Fruit fly (Drosophila melanogaster): ENCODE data around the gene wat.

Gene wat

dm6 chr3R:29027122-29027521, 6.9 kb upstream of the wat start, which contains the start of the genes eIF4E6 and CG1951 (continued):
- peak; percentile 95 for TF ChIP-seq knrl (GFP tag; IDR thresholded peaks at IDR 0.05; ENCODE audit: partially characterized antibody)
- peak in 1 of 2 experiments; percentile 12 for TF ChIP-seq insv (GFP tag; optimal IDR thresholded peaks at IDR 0.05)
- peak; percentile 95 for TF ChIP-seq Doc3 (GFP tag; IDR thresholded peaks at IDR 0.05; ENCODE audit: partially characterized antibody)
- peak; percentile 93 for TF ChIP-seq tna (GFP tag; IDR thresholded peaks at IDR 0.05; ENCODE audit: partially characterized antibody)
- peak; percentile 98 for TF ChIP-seq bbx (GFP tag; IDR thresholded peaks at IDR 0.05; ENCODE audit: partially characterized antibody)
- peak; percentile 58 for TF ChIP-seq CG8924 (tag; optimal IDR thresholded peaks at IDR 0.05)
- TF ChIP-seq Opbp (GFP tag; IDR thresholded peaks at IDR 0.05; ENCODE audit: partially characterized antibody): peak; percentile 98
- TF ChIP-seq HmgZ (tag; optimal IDR thresholded peaks at IDR 0.05): peak; percentile 27
- peak; percentile 28 for TF ChIP-seq HmgD (GFP tag; optimal IDR thresholded peaks at IDR 0.05)
- peak; percentile 72 for TF ChIP-seq kah (GFP tag; optimal IDR thresholded peaks at IDR 0.05)
- TF ChIP-seq sna (GFP tag; IDR thresholded peaks at IDR 0.05; ENCODE audit: partially characterized antibody): peak; percentile 96
- TF ChIP-seq Usf (GFP tag; optimal IDR thresholded peaks at IDR 0.05): no peak
- no peak for TF ChIP-seq sqz (GFP tag; optimal IDR thresholded peaks at IDR 0.05)
- peak; percentile 96 for TF ChIP-seq CG34224 (GFP tag; IDR thresholded peaks at IDR 0.05; ENCODE audit: partially characterized antibody)
- peak; percentile 31 for TF ChIP-seq Sin3A (optimal IDR thresholded peaks at IDR 0.05)
- no peak for TF ChIP-seq B-H2 (GFP tag; optimal IDR thresholded peaks at IDR 0.05)
- no peak for TF ChIP-seq zfh1 (GFP tag; IDR thresholded peaks at IDR 0.05)
- TF ChIP-seq vvl (GFP tag; IDR thresholded peaks at IDR 0.05): 0 out of 2 replicates have a peak, but pooled peaks have one; percentile 9
- peak; percentile 0 for TF ChIP-seq CG13624 (GFP tag; optimal IDR thresholded peaks at IDR 0.05)
- TF ChIP-seq Ptx1 (GFP tag; IDR thresholded peaks at IDR 0.05): no peak
- TF ChIP-seq trem (tag; optimal IDR thresholded peaks at IDR 0.05): peak; percentile 47
- TF ChIP-seq CG8281 (tag; optimal IDR thresholded peaks at IDR 0.05): peak; percentile 10
- TF ChIP-seq onecut (GFP tag; IDR thresholded peaks at IDR 0.05): peak; percentile 99
- no peak for TF ChIP-seq CG15073 (GFP tag; optimal IDR thresholded peaks at IDR 0.05)
- TF ChIP-seq zen (tag; optimal IDR thresholded peaks at IDR 0.05): peak; percentile 75
- no peak for TF ChIP-seq CG9215 (GFP tag; IDR thresholded peaks at IDR 0.05)
- TF ChIP-seq Bdp1 (GFP tag; optimal IDR thresholded peaks at IDR 0.05): no peak
- TF ChIP-seq CG10462 (GFP tag; optimal IDR thresholded peaks at IDR 0.05): no peak
- peak; percentile 95 for TF ChIP-seq CG14860 (GFP tag; IDR thresholded peaks at IDR 0.05; ENCODE audit: partially characterized antibody)
- peak; percentile 98 for TF ChIP-seq Bgb (GFP tag; IDR thresholded peaks at IDR 0.05; ENCODE audit: partially characterized antibody)
- TF ChIP-seq Myb (GFP tag; optimal IDR thresholded peaks at IDR 0.05): peak; percentile 47
- TF ChIP-seq NC2α (GFP tag; optimal IDR thresholded peaks at IDR 0.05): no peak
- no peak for TF ChIP-seq CG7839 (tag; optimal IDR thresholded peaks at IDR 0.05)
- TF ChIP-seq CG10267 (tag; optimal IDR thresholded peaks at IDR 0.05): peak; percentile 19
- TF ChIP-seq MESR4 (GFP tag; optimal IDR thresholded peaks at IDR 0.05): peak; percentile 90
- peak; percentile 57 for TF ChIP-seq YL-1 (GFP tag; optimal IDR thresholded peaks at IDR 0.05)
- peak; percentile 96 for TF ChIP-seq CG6791 (GFP tag; IDR thresholded peaks at IDR 0.05; ENCODE audit: partially characterized antibody)
- peak; percentile 93 for TF ChIP-seq inv (GFP tag; IDR thresholded peaks at IDR 0.05; ENCODE audit: partially characterized antibody)
- peak; percentile 71 for TF ChIP-seq phol (tag; optimal IDR thresholded peaks at IDR 0.05)
- peak; percentile 26 for TF ChIP-seq CG33213 (GFP tag; optimal IDR thresholded peaks at IDR 0.05)
- peak; percentile 50 for TF ChIP-seq gro (GFP tag; optimal IDR thresholded peaks at IDR 0.05)
- TF ChIP-seq MBD-R2 (GFP tag; IDR thresholded peaks at IDR 0.05): peak; percentile 92
- peak; percentile 97 for TF ChIP-seq amos (GFP tag; IDR thresholded peaks at IDR 0.05; ENCODE audit: partially characterized antibody)
- TF ChIP-seq Ets97D (GFP tag; optimal IDR thresholded peaks at IDR 0.05): peak; percentile 30
- peak; percentile 76 for TF ChIP-seq CG2116 (GFP tag; optimal IDR thresholded peaks at IDR 0.05)
- peak; percentile 89 for TF ChIP-seq Dref (GFP tag; IDR thresholded peaks at IDR 0.05)
- no peak for TF ChIP-seq CG7357 (GFP tag; IDR thresholded peaks at IDR 0.05)
- TF ChIP-seq exex (tag; optimal IDR thresholded peaks at IDR 0.05): peak; percentile 15
- no peak for TF ChIP-seq lov (optimal IDR thresholded peaks at IDR 0.05)
- no peak for TF ChIP-seq lov (GFP tag; IDR thresholded peaks at IDR 0.05)

Data from whole organism, embryonic.